Worm (Caenorhabditis elegans): Measurements from ENCODE around the gene F21C10.3.

ce11 chrV:9127773-9128172 is at the start of gene F21C10.3:
- TF ChIP-seq ztf-11 (tag; optimal IDR thresholded peaks at IDR 0.05): no peak
- no peak for TF ChIP-seq unc-39 (tag; optimal IDR thresholded peaks at IDR 0.05)
